Fruit fly (Drosophila melanogaster): ENCODE data around the gene CG42594.

CG42594 gene

DNA sequence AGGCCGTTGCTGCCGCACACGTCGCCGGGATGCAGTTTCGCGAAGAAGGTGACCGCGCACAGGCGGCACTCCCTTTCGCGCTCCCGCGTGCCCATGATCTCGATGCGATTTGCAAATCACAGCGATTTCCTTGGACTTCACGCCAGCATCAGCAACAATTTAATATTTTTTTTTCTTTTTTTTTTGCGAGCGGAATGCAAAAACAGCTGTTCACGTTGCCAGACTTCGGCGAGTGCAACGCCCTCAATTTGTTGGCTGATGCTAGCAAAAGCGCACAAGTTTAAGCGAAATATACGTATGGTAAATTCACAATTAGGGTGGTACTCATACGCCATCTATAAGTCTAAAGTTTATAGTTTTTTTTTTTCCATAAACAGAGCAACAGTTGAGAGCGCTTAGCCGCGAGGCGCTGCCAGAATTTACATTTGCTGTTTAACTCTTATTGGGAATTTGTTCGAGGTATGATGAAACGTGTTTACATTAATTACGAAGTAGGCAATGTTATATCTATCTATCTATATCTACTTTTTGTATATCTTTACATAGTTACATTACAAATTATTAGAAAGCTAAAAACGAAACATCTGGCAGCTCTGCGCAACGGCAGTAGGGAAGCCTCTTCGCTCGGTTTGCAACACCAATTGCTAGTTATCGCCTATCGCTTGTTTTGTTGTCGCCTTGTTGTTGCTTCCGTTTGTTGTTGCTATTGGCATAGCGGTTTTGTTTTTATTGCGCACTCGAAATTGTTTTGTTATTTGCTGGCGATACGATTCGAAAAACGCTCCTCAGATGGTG, 77.8 kb downstream of the CG42594 start, which contains the start of the genes CG4041 and Hgsnat (continued):
- TF ChIP-seq CG34224 (GFP tag; IDR thresholded peaks at IDR 0.05; ENCODE audit: partially characterized antibody) = no peak
- peak in 1 of 2 experiments; percentile 17 for TF ChIP-seq dpn (GFP tag; optimal IDR thresholded peaks at IDR 0.05)
- no peak for TF ChIP-seq danr (GFP tag; IDR thresholded peaks at IDR 0.05)
- TF ChIP-seq tna (GFP tag; IDR thresholded peaks at IDR 0.05; ENCODE audit: partially characterized antibody) = no peak
- no peak for TF ChIP-seq NfI (GFP tag; optimal IDR thresholded peaks at IDR 0.05)
- TF ChIP-seq CG17186 (GFP tag; optimal IDR thresholded peaks at IDR 0.05) = no peak
- no peak for TF ChIP-seq CG31365 (tag; optimal IDR thresholded peaks at IDR 0.05)
- no peak for TF ChIP-seq CG4617 (GFP tag; optimal IDR thresholded peaks at IDR 0.05; ENCODE audit: borderline replicate concordance)
- TF ChIP-seq tx (GFP tag; optimal IDR thresholded peaks at IDR 0.05) = no peak
- TF ChIP-seq ems (GFP tag; optimal IDR thresholded peaks at IDR 0.05) = no peak
- TF ChIP-seq zfh1 (GFP tag; IDR thresholded peaks at IDR 0.05) = no peak
- TF ChIP-seq C15 (GFP tag; IDR thresholded peaks at IDR 0.05) = no peak
- TF ChIP-seq CG9727 (GFP tag; optimal IDR thresholded peaks at IDR 0.05) = peak; percentile 23
- peak; percentile 26 for TF ChIP-seq CG18599 (GFP tag; optimal IDR thresholded peaks at IDR 0.05)
- peak; percentile 81 for TF ChIP-seq Ets65A (GFP tag)
- TF ChIP-seq trh (GFP tag; optimal IDR thresholded peaks at IDR 0.05) = no peak
- peak; percentile 24 for TF ChIP-seq CG2712 (tag; optimal IDR thresholded peaks at IDR 0.05)
- no peak for TF ChIP-seq kah (GFP tag; optimal IDR thresholded peaks at IDR 0.05)

DNA sequence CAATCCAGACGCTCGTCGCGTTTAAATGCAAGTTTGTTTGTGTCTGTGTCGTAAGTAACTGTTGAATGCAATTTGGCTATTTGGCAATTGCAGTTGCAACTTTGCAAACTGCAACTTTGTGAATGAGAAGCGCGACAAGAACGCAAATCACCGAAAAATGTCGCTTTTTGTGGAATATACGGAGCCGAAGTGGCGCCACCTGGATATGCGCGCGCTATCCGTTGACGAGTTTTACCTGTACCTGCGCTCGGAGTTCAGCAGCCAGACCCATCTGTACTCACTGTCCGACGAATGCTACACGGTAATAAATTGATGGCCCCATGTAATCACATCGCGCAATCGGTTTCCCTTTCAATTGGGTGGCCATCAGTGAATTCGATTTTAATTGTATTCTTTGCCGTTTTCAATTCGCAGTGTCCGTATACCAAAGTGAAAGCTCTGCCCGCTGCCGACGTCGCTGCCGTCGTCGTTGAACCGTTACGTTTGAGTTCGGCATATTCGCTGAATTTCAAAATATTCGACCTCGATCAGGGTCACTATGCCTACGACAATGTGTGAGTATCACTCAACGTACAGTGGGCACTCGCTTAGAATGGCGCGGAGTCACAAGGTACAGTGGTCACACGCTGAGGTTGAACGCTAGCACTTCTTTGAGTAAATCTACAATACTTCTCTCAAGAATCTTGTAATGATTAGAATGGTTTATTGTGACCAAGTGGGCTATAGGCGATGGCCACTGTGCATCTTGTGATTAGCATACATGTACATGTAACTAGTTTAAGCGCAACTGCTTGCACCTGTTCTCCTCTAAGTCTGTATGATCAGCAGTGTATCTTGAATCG, 78.6 kb downstream of the CG42594 start:
- TF ChIP-seq CG12155 (GFP tag; optimal IDR thresholded peaks at IDR 0.05) (peak; percentile 78), CG12659 (GFP tag; optimal IDR thresholded peaks at IDR 0.05) (peak; percentile 79), sna (GFP tag; IDR thresholded peaks at IDR 0.05; ENCODE audit: partially characterized antibody) (no peak), CG7357 (GFP tag; IDR thresholded peaks at IDR 0.05) (peak; percentile 74), lab (GFP tag; optimal IDR thresholded peaks at IDR 0.05) (peak; percentile 88), CG8359 (GFP tag; optimal IDR thresholded peaks at IDR 0.05; ENCODE audit: borderline replicate concordance) (no peak), gfzf (GFP tag; optimal IDR thresholded peaks at IDR 0.05) (no peak), pum (GFP tag; optimal IDR thresholded peaks at IDR 0.05) (peak; percentile 82), pros (GFP tag; optimal IDR thresholded peaks at IDR 0.05) (no peak), CG12236 (GFP tag; optimal IDR thresholded peaks at IDR 0.05) (peak; percentile 50), Meics (GFP tag; optimal IDR thresholded peaks at IDR 0.05) (peak; percentile 86), salm (tag; optimal IDR thresholded peaks at IDR 0.05) (peak; percentile 58), ab (GFP tag; optimal IDR thresholded peaks at IDR 0.05) (peak; percentile 89), Ravus (GFP tag; IDR thresholded peaks at IDR 0.05) (peak; percentile 76), ftz-f1 (GFP tag; optimal IDR thresholded peaks at IDR 0.05) (peak; percentile 66), Dip3 (GFP tag; optimal IDR thresholded peaks at IDR 0.05) (peak; percentile 77), CG7786 (GFP tag; optimal IDR thresholded peaks at IDR 0.05) (peak; percentile 82), MTF-1 (GFP tag; optimal IDR thresholded peaks at IDR 0.05; ENCODE audit: borderline replicate concordance) (peak; percentile 56), CG8290 (GFP tag; optimal IDR thresholded peaks at IDR 0.05) (peak; percentile 57), CG8290 (tag; optimal IDR thresholded peaks at IDR 0.05) (peak in 1 of 2 experiments; percentile 98), lbe (GFP tag; optimal IDR thresholded peaks at IDR 0.05) (no peak), CG10462 (GFP tag; optimal IDR thresholded peaks at IDR 0.05) (peak; percentile 51), onecut (GFP tag; IDR thresholded peaks at IDR 0.05) (peak; percentile 72), fu2 (GFP tag; optimal IDR thresholded peaks at IDR 0.05) (peak; percentile 72), CG10147 (GFP tag; optimal IDR thresholded peaks at IDR 0.05) (peak; percentile 43), CG6254 (GFP tag; optimal IDR thresholded peaks at IDR 0.05) (no peak), pb (GFP tag; optimal IDR thresholded peaks at IDR 0.05) (peak; percentile 78), bsh (GFP tag; optimal IDR thresholded peaks at IDR 0.05) (peak; percentile 36 to 78), psq (GFP tag; optimal IDR thresholded peaks at IDR 0.05) (peak; percentile 40)

All from whole organism, embryonic.